Worm (Caenorhabditis elegans): Measurements from ENCODE around the gene rin-1.

The rin-1 gene

ce11 chrV:14815500-14815899 lies at the start of gene rin-1:
Gene rin-1 (minus strand): TSS chrV:14815600.
- no peak for TF ChIP-seq T22C8.4 (GFP tag; IDR thresholded peaks at IDR 0.05)
- no peak for TF ChIP-seq ztf-29 (GFP tag; IDR thresholded peaks at IDR 0.05)
- TF ChIP-seq flt-1 (GFP tag; IDR thresholded peaks at IDR 0.05): no peak
- TF ChIP-seq cog-1 (tag; optimal IDR thresholded peaks at IDR 0.05): no peak
- TF ChIP-seq ref-1 (GFP tag; conservative IDR thresholded peaks at IDR 0.05): no peak
- no peak for TF ChIP-seq ztf-23 (GFP tag; IDR thresholded peaks at IDR 0.05)
- no peak for TF ChIP-seq klf-2 (GFP tag; conservative IDR thresholded peaks at IDR 0.05)
- no peak for TF ChIP-seq med-1 (GFP tag; optimal IDR thresholded peaks at IDR 0.05; ENCODE audit: insufficient read depth)
- TF ChIP-seq tab-1 (GFP tag; IDR thresholded peaks at IDR 0.05): no peak

ce11 chrV:14859380-14859779 lies 44.0 kb upstream of the rin-1 start:
- no peak for TF ChIP-seq med-1 (GFP tag; optimal IDR thresholded peaks at IDR 0.05; ENCODE audit: insufficient read depth)
- TF ChIP-seq klf-2 (GFP tag; conservative IDR thresholded peaks at IDR 0.05): no peak
- TF ChIP-seq cog-1 (tag; optimal IDR thresholded peaks at IDR 0.05): no peak
- TF ChIP-seq ztf-29 (GFP tag; IDR thresholded peaks at IDR 0.05): no peak
- TF ChIP-seq tab-1 (GFP tag; IDR thresholded peaks at IDR 0.05): no peak
- no peak for TF ChIP-seq T22C8.4 (GFP tag; IDR thresholded peaks at IDR 0.05)
- no peak for TF ChIP-seq flt-1 (GFP tag; IDR thresholded peaks at IDR 0.05)
- no peak for TF ChIP-seq ref-1 (GFP tag; conservative IDR thresholded peaks at IDR 0.05)
- no peak for TF ChIP-seq ztf-23 (GFP tag; IDR thresholded peaks at IDR 0.05)

- no peak for TF ChIP-seq cog-1 (tag; optimal IDR thresholded peaks at IDR 0.05)
- no peak for TF ChIP-seq ztf-23 (GFP tag; IDR thresholded peaks at IDR 0.05)
- TF ChIP-seq flt-1 (GFP tag; IDR thresholded peaks at IDR 0.05): no peak
- no peak for TF ChIP-seq tab-1 (GFP tag; IDR thresholded peaks at IDR 0.05)
- TF ChIP-seq med-1 (GFP tag; optimal IDR thresholded peaks at IDR 0.05; ENCODE audit: insufficient read depth): no peak
Measured at ce11 chrV:14858503-14858902, 43.1 kb upstream of the rin-1 start, which contains the start of gene npr-13. Gene npr-13 (minus strand): TSS chrV:14858603.

- peak; percentile 46; the same call in 1 of the 2 replicates for TF ChIP-seq klf-2 (GFP tag; conservative IDR thresholded peaks at IDR 0.05)
- peak; percentile 78; the same call in 1 of the 2 replicates for TF ChIP-seq ztf-23 (GFP tag; IDR thresholded peaks at IDR 0.05)
- TF ChIP-seq T22C8.4 (GFP tag; IDR thresholded peaks at IDR 0.05): peak; percentile 62; the same call in 1 of the 2 replicates
- no peak; the same call in none of the 2 replicates for TF ChIP-seq flt-1 (GFP tag; IDR thresholded peaks at IDR 0.05)
- TF ChIP-seq ref-1 (GFP tag; conservative IDR thresholded peaks at IDR 0.05): peak; percentile 80
- no peak for TF ChIP-seq cog-1 (tag; optimal IDR thresholded peaks at IDR 0.05)
- peak; percentile 84 for TF ChIP-seq tab-1 (GFP tag; IDR thresholded peaks at IDR 0.05)
- no peak for TF ChIP-seq ztf-29 (GFP tag; IDR thresholded peaks at IDR 0.05)
- peak; percentile 44 for TF ChIP-seq med-1 (GFP tag; optimal IDR thresholded peaks at IDR 0.05; ENCODE audit: insufficient read depth)
Measured at ce11 chrV:14855626-14856025, 40.2 kb upstream of the rin-1 start.

ce11 chrV:14854261-14854660 lies 38.9 kb upstream of the rin-1 start:
- no peak for TF ChIP-seq klf-2 (GFP tag; conservative IDR thresholded peaks at IDR 0.05)
- TF ChIP-seq ztf-23 (GFP tag; IDR thresholded peaks at IDR 0.05): no peak
- no peak for TF ChIP-seq ref-1 (GFP tag; conservative IDR thresholded peaks at IDR 0.05)
- no peak for TF ChIP-seq tab-1 (GFP tag; IDR thresholded peaks at IDR 0.05)
- no peak for TF ChIP-seq med-1 (GFP tag; optimal IDR thresholded peaks at IDR 0.05; ENCODE audit: insufficient read depth)
- TF ChIP-seq T22C8.4 (GFP tag; IDR thresholded peaks at IDR 0.05): no peak
- no peak for TF ChIP-seq ztf-29 (GFP tag; IDR thresholded peaks at IDR 0.05)
- TF ChIP-seq cog-1 (tag; optimal IDR thresholded peaks at IDR 0.05): no peak
- TF ChIP-seq flt-1 (GFP tag; IDR thresholded peaks at IDR 0.05): no peak

- TF ChIP-seq cog-1 (tag; optimal IDR thresholded peaks at IDR 0.05) (no peak), flt-1 (GFP tag; IDR thresholded peaks at IDR 0.05) (no peak), ztf-23 (GFP tag; IDR thresholded peaks at IDR 0.05) (no peak), T22C8.4 (GFP tag; IDR thresholded peaks at IDR 0.05) (no peak), ztf-29 (GFP tag; IDR thresholded peaks at IDR 0.05) (no peak), ref-1 (GFP tag; conservative IDR thresholded peaks at IDR 0.05) (no peak), klf-2 (GFP tag; conservative IDR thresholded peaks at IDR 0.05) (no peak), med-1 (GFP tag; optimal IDR thresholded peaks at IDR 0.05; ENCODE audit: insufficient read depth) (no peak), tab-1 (GFP tag; IDR thresholded peaks at IDR 0.05) (no peak)
Measured at ce11 chrV:14853739-14854138, 38.3 kb upstream of the rin-1 start.

ce11 chrV:14852620-14853019 lies 37.2 kb upstream of the rin-1 start:
- TF ChIP-seq ref-1 (GFP tag; conservative IDR thresholded peaks at IDR 0.05): no peak
- TF ChIP-seq T22C8.4 (GFP tag; IDR thresholded peaks at IDR 0.05): no peak
- no peak for TF ChIP-seq flt-1 (GFP tag; IDR thresholded peaks at IDR 0.05)
- TF ChIP-seq ztf-23 (GFP tag; IDR thresholded peaks at IDR 0.05): no peak
- TF ChIP-seq ztf-29 (GFP tag; IDR thresholded peaks at IDR 0.05): no peak
- TF ChIP-seq klf-2 (GFP tag; conservative IDR thresholded peaks at IDR 0.05): no peak
- no peak for TF ChIP-seq tab-1 (GFP tag; IDR thresholded peaks at IDR 0.05)
- no peak for TF ChIP-seq cog-1 (tag; optimal IDR thresholded peaks at IDR 0.05)
- no peak for TF ChIP-seq med-1 (GFP tag; optimal IDR thresholded peaks at IDR 0.05; ENCODE audit: insufficient read depth)

ce11 chrV:14851972-14852371 lies 36.6 kb upstream of the rin-1 start:
- TF ChIP-seq flt-1 (GFP tag; IDR thresholded peaks at IDR 0.05): no peak
- no peak for TF ChIP-seq ztf-29 (GFP tag; IDR thresholded peaks at IDR 0.05)
- no peak for TF ChIP-seq med-1 (GFP tag; optimal IDR thresholded peaks at IDR 0.05; ENCODE audit: insufficient read depth)
- no peak for TF ChIP-seq T22C8.4 (GFP tag; IDR thresholded peaks at IDR 0.05)
- TF ChIP-seq tab-1 (GFP tag; IDR thresholded peaks at IDR 0.05): no peak
- TF ChIP-seq cog-1 (tag; optimal IDR thresholded peaks at IDR 0.05): no peak
- TF ChIP-seq ztf-23 (GFP tag; IDR thresholded peaks at IDR 0.05): no peak
- TF ChIP-seq klf-2 (GFP tag; conservative IDR thresholded peaks at IDR 0.05): no peak
- no peak for TF ChIP-seq ref-1 (GFP tag; conservative IDR thresholded peaks at IDR 0.05)

ce11 chrV:14851206-14851605 lies 35.8 kb upstream of the rin-1 start:
- TF ChIP-seq med-1 (GFP tag; optimal IDR thresholded peaks at IDR 0.05; ENCODE audit: insufficient read depth) (no peak), klf-2 (GFP tag; conservative IDR thresholded peaks at IDR 0.05) (no peak), ref-1 (GFP tag; conservative IDR thresholded peaks at IDR 0.05) (no peak), tab-1 (GFP tag; IDR thresholded peaks at IDR 0.05) (no peak), T22C8.4 (GFP tag; IDR thresholded peaks at IDR 0.05) (no peak), ztf-23 (GFP tag; IDR thresholded peaks at IDR 0.05) (no peak), cog-1 (tag; optimal IDR thresholded peaks at IDR 0.05) (no peak)

ce11 chrV:14850530-14850929 lies 35.1 kb upstream of the rin-1 start:
- TF ChIP-seq ztf-23 (GFP tag; IDR thresholded peaks at IDR 0.05) (no peak), T22C8.4 (GFP tag; IDR thresholded peaks at IDR 0.05) (no peak), cog-1 (tag; optimal IDR thresholded peaks at IDR 0.05) (no peak), ref-1 (GFP tag; conservative IDR thresholded peaks at IDR 0.05) (no peak), ztf-29 (GFP tag; IDR thresholded peaks at IDR 0.05) (no peak), klf-2 (GFP tag; conservative IDR thresholded peaks at IDR 0.05) (no peak), tab-1 (GFP tag; IDR thresholded peaks at IDR 0.05) (no peak), med-1 (GFP tag; optimal IDR thresholded peaks at IDR 0.05; ENCODE audit: insufficient read depth) (no peak), flt-1 (GFP tag; IDR thresholded peaks at IDR 0.05) (no peak)
